Fruit fly (Drosophila melanogaster): ENCODE data around the gene RpL13A.

The RpL13A gene

dm6 chr3R:5668928-5669739, 44.9 kb downstream of the RpL13A start, which contains the start of the genes Xe7 and Atg17 (continued):
- peak; percentile 97 for TF ChIP-seq zfh2 (GFP tag; optimal IDR thresholded peaks at IDR 0.05)
- TF ChIP-seq nom (GFP tag; optimal IDR thresholded peaks at IDR 0.05): peak; percentile 31
- TF ChIP-seq GATAe (GFP tag; conservative IDR thresholded peaks at IDR 0.05): peak; percentile 90
- TF ChIP-seq fd96Cb (tag; optimal IDR thresholded peaks at IDR 0.05): peak; percentile 93
- peak; percentile 77 for TF ChIP-seq CG4854 (GFP tag; optimal IDR thresholded peaks at IDR 0.05)
- peak; percentile 84 for TF ChIP-seq CG3065 (GFP tag; optimal IDR thresholded peaks at IDR 0.05)
- TF ChIP-seq CG12391 (tag; optimal IDR thresholded peaks at IDR 0.05): peak; percentile 94
- peak; percentile 65; the same call in 2 of the 3 replicates for TF ChIP-seq Opbp (GFP tag; IDR thresholded peaks at IDR 0.05; ENCODE audit: partially characterized antibody)
- TF ChIP-seq bigmax (GFP tag; optimal IDR thresholded peaks at IDR 0.05): no peak
- TF ChIP-seq otp (GFP tag; IDR thresholded peaks at IDR 0.05): no peak; the same call in 2 of the 3 replicates
- TF ChIP-seq CG18011 (GFP tag; optimal IDR thresholded peaks at IDR 0.05): peak; percentile 74
- peak; percentile 80 for TF ChIP-seq NC2β (GFP tag; optimal IDR thresholded peaks at IDR 0.05)
- peak; percentile 67 for TF ChIP-seq CG16779 (GFP tag; IDR thresholded peaks at IDR 0.05)
- TF ChIP-seq Dfd (GFP tag; optimal IDR thresholded peaks at IDR 0.05): peak in 1 of 2 experiments; percentile 93
- peak; percentile 73 for TF ChIP-seq peb (GFP tag; IDR thresholded peaks at IDR 0.05)
- peak; percentile 95 for TF ChIP-seq sisA (GFP tag; IDR thresholded peaks at IDR 0.05)
- TF ChIP-seq row (GFP tag; IDR thresholded peaks at IDR 0.05): peak; percentile 95
- TF ChIP-seq CG8089 (GFP tag; optimal IDR thresholded peaks at IDR 0.05): peak; percentile 84
- TF ChIP-seq CG18599 (GFP tag; optimal IDR thresholded peaks at IDR 0.05): peak; percentile 89
- TF ChIP-seq dan (GFP tag; IDR thresholded peaks at IDR 0.05): peak; percentile 75; the same call in 1 of the 2 replicates
- TF ChIP-seq ind (GFP tag; optimal IDR thresholded peaks at IDR 0.05): peak; percentile 96
- peak; percentile 89 for TF ChIP-seq CG17359 (tag; optimal IDR thresholded peaks at IDR 0.05)
- TF ChIP-seq Dp (GFP tag; optimal IDR thresholded peaks at IDR 0.05): peak; percentile 13
- TF ChIP-seq tup (GFP tag; optimal IDR thresholded peaks at IDR 0.05): peak; percentile 76
- TF ChIP-seq CG7745 (tag; optimal IDR thresholded peaks at IDR 0.05): no peak
- peak; percentile 62 for TF ChIP-seq CG17912 (GFP tag; optimal IDR thresholded peaks at IDR 0.05)
- TF ChIP-seq prd (optimal IDR thresholded peaks at IDR 0.05): no peak
- peak; percentile 96 for TF ChIP-seq prd (GFP tag; IDR thresholded peaks at IDR 0.05)
- TF ChIP-seq fru (optimal IDR thresholded peaks at IDR 0.05): no peak
- peak; percentile 94 for TF ChIP-seq dysf (GFP tag; IDR thresholded peaks at IDR 0.05)
- TF ChIP-seq unc-4 (GFP tag; IDR thresholded peaks at IDR 0.05; ENCODE audit: partially characterized antibody): peak; percentile 66
- TF ChIP-seq NK7.1 (GFP tag; optimal IDR thresholded peaks at IDR 0.05): peak; percentile 52
- peak; percentile 56 for TF ChIP-seq crc (GFP tag; optimal IDR thresholded peaks at IDR 0.05)
- peak; percentile 65 for TF ChIP-seq CG12071 (GFP tag; optimal IDR thresholded peaks at IDR 0.05)
- peak; percentile 92 for TF ChIP-seq fu2 (GFP tag; optimal IDR thresholded peaks at IDR 0.05)
- TF ChIP-seq trem (tag; optimal IDR thresholded peaks at IDR 0.05): peak; percentile 99
- TF ChIP-seq CG11456 (GFP tag; IDR thresholded peaks at IDR 0.05): peak; percentile 92
- peak; percentile 86 for TF ChIP-seq CG18764 (GFP tag; optimal IDR thresholded peaks at IDR 0.05)
- TF ChIP-seq Gsc (GFP tag; IDR thresholded peaks at IDR 0.05): peak; percentile 77
- TF ChIP-seq ara (GFP tag; IDR thresholded peaks at IDR 0.05): peak; percentile 77
- peak; percentile 93 for TF ChIP-seq Antp (GFP tag; optimal IDR thresholded peaks at IDR 0.05)
- TF ChIP-seq CG12155 (GFP tag; optimal IDR thresholded peaks at IDR 0.05): peak; percentile 93
- peak; percentile 68 for TF ChIP-seq dati (GFP tag; IDR thresholded peaks at IDR 0.05)
- TF ChIP-seq CG1602 (GFP tag; optimal IDR thresholded peaks at IDR 0.05): peak; percentile 94
- TF ChIP-seq HLH54F (GFP tag; optimal IDR thresholded peaks at IDR 0.05): peak; percentile 93
- TF ChIP-seq CG42726 (GFP tag; IDR thresholded peaks at IDR 0.05; ENCODE audit: partially characterized antibody): no peak
- TF ChIP-seq dpn (GFP tag; optimal IDR thresholded peaks at IDR 0.05): peak; percentile 92 to 95
- TF ChIP-seq CG8359 (GFP tag; optimal IDR thresholded peaks at IDR 0.05; ENCODE audit: borderline replicate concordance): peak; percentile 70
- peak; percentile 95 for TF ChIP-seq Xbp1 (GFP tag; optimal IDR thresholded peaks at IDR 0.05)

Measured in whole organism, embryonic.